Worm (Caenorhabditis elegans): ENCODE results near the gene mig-15.

ce11 chrX:10476573-10476972 is 48.1 kb upstream of the mig-15 start, which contains the start of gene C39B10.7:
- TF ChIP-seq ama-1 (optimal IDR thresholded peaks at IDR 0.05) (no peak), R02D3.7 (tag; optimal IDR thresholded peaks at IDR 0.05) (no peak), nhr-237 (tag; optimal IDR thresholded peaks at IDR 0.05) (no peak), fkh-10 (GFP tag; optimal IDR thresholded peaks at IDR 0.05) (no peak)
